Fruit fly (Drosophila melanogaster): ENCODE data around the gene JhI-21.

DNA sequence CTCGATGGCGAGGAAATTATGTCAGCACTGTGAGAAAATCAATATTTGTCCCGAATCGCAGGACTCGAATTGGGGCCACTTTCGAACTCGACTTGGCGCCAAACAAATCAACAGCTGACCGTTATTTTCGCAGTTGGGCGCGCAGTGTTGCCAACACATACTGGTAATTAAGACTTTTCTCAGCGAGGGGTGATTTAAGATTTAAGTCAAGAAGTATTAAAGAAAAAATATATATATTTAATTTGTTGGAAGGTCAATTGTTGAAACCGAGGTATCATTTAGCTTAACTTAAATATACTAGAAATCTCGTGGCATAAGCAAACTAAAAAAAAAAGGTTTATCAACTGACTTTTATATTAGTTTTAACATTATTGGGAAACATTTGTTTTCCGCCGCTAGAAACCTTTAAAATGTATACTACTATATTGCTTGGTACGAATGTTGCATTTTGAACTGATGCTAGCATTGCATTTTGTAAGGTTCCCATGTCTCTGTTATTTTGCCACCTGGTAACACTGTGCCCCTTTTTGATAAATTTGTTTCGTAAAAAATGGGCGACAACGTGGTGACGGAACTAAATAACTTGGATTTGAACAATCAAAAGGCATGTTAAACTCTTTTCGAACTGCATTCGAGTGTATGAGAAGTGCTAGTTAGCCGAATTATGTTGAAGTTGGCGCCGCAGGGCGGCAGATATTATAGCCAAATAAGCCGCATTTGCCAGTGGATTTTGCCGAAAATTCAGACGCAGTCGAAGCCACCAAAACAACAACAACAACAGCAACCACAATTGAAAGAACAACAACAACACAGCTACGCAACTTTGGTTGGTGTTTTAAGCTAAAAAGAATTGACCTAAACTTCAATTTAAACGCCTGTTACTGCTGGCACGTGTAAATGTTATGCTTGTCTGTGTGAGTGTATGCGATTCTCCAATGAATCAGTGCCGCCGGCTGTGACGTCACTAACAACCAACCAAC, 47.7 kb upstream of the JhI-21 start, which contains the start of the genes Patsas and ThrRS:
- TF ChIP-seq psq (optimal IDR thresholded peaks at IDR 0.05) = no peak
- TF ChIP-seq pan (optimal IDR thresholded peaks at IDR 0.05) = no peak
